Worm (Caenorhabditis elegans) whole organism, young adult: ENCODE results near the gene M01A8.1.

Experiments used
- B0336.3 ChIP-seq: fragments of 200-800 bp; sonication (Bioruptor generic); IDR thresholded peaks from 2 replicates; pipeline ENCODE4 v1.3.6; 2022; ENCODE audit warnings: missing genetic modification characterization, missing compliant biosample characterization
- C06A6.2 ChIP-seq: fragments of 200-800 bp; sonication (Bioruptor generic); conservative IDR thresholded peaks from 2 replicates; pipeline ENCODE4 v1.3.6; 2022; ENCODE audit warnings: missing genetic modification characterization, missing compliant biosample characterization
- C17E4.6 ChIP-seq: fragments of 200-800 bp; sonication (Bioruptor generic); IDR thresholded peaks from 2 replicates; pipeline ENCODE4 v1.3.6; 2022; ENCODE audit warnings: missing genetic modification reagents, missing genetic modification characterization, missing compliant biosample characterization
- D2030.7 ChIP-seq: fragments of 200-800 bp; sonication (Bioruptor generic); IDR thresholded peaks from 2 replicates; pipeline ENCODE4 v1.3.6; 2022; ENCODE audit warnings: missing genetic modification reagents, missing genetic modification characterization, missing compliant biosample characterization
- F10E7.11 ChIP-seq: sonication (generic microtip); optimal IDR thresholded peaks from 2 replicates; lab custom pipeline; 2017; ENCODE audit warnings: mild to moderate bottlenecking, missing genetic modification characterization, moderate library complexity, missing compliant biosample characterization
- F33H1.4 ChIP-seq: fragments of 200-800 bp; sonication (Bioruptor generic); IDR thresholded peaks from 2 replicates; pipeline ENCODE4 v1.3.6; 2022; ENCODE audit warnings: missing genetic modification reagents, missing genetic modification characterization, missing compliant biosample characterization
- F49E8.2 ChIP-seq: sonication (generic microtip); optimal IDR thresholded peaks from 3 replicates; lab custom pipeline; 2017; ENCODE audit warnings: missing genetic modification characterization, mild to moderate bottlenecking, missing compliant biosample characterization, antibody characterized with exemption, moderate library complexity; ENCODE audit not compliant: insufficient read depth
- F52B5.7 ChIP-seq: sonication (generic microtip); optimal IDR thresholded peaks from 2 replicates; lab custom pipeline; 2016; ENCODE audit warnings: mild to moderate bottlenecking, missing genetic modification characterization, missing compliant biosample characterization
- F57A8.1 ChIP-seq: fragments of 200-800 bp; sonication (Bioruptor generic); optimal IDR thresholded peaks from 2 replicates; lab custom pipeline; 2018; ENCODE audit warnings: mild to moderate bottlenecking, missing genetic modification characterization, moderate library complexity, missing compliant biosample characterization
- K12H6.12 ChIP-seq: fragments of 200-800 bp; sonication (Bioruptor generic); optimal IDR thresholded peaks from 2 replicates; lab custom pipeline; 2018; ENCODE audit warnings: mild to moderate bottlenecking, missing genetic modification characterization, missing compliant biosample characterization
- Y53F4B.3 ChIP-seq: fragments of 200-800 bp; sonication (Bioruptor generic); IDR thresholded peaks from 2 replicates; pipeline ENCODE4 v1.3.6; 2022; ENCODE audit warnings: missing genetic modification reagents, missing genetic modification characterization, missing compliant biosample characterization
- Y56A3A.18 ChIP-seq: fragments of 200-800 bp; sonication (Bioruptor generic); IDR thresholded peaks from 2 replicates; pipeline ENCODE4 v1.3.6; 2022; ENCODE audit warnings: missing genetic modification reagents, missing genetic modification characterization, missing compliant biosample characterization
- ZK185.1 ChIP-seq: sonication (generic microtip); optimal IDR thresholded peaks from 2 replicates; lab custom pipeline; 2016; ENCODE audit warnings: mild to moderate bottlenecking, missing genetic modification characterization, missing compliant biosample characterization; ENCODE audit not compliant: poor library complexity, severe bottlenecking
- akir-1 ChIP-seq: fragments of 200-800 bp; sonication (Bioruptor generic); optimal IDR thresholded peaks from 2 replicates; lab custom pipeline; 2018; ENCODE audit warnings: mild to moderate bottlenecking, missing genetic modification characterization, moderate library complexity, missing compliant biosample characterization
- athp-1 ChIP-seq: sonication (generic microtip); optimal IDR thresholded peaks from 2 replicates; lab custom pipeline; 2017; ENCODE audit warnings: mild to moderate bottlenecking, missing genetic modification characterization, missing compliant biosample characterization
- attf-5 ChIP-seq: fragments of 200-800 bp; sonication (Bioruptor generic); optimal IDR thresholded peaks from 2 replicates; lab custom pipeline; 2018; ENCODE audit warnings: mild to moderate bottlenecking, missing genetic modification characterization, missing compliant biosample characterization
- ccch-3 ChIP-seq: fragments of 200-800 bp; sonication (Bioruptor generic); optimal IDR thresholded peaks from 2 replicates; lab custom pipeline; 2018; ENCODE audit warnings: mild to moderate bottlenecking, missing genetic modification characterization, missing compliant biosample characterization
- cebp-2 ChIP-seq: fragments of 200-800 bp; sonication (Bioruptor generic); IDR thresholded peaks from 2 replicates; pipeline ENCODE4 v1.3.6; 2022; ENCODE audit warnings: missing genetic modification characterization, missing compliant biosample characterization
- ceh-100 ChIP-seq: fragments of 200-800 bp; sonication (Bioruptor generic); IDR thresholded peaks from 2 replicates; pipeline ENCODE4 v1.3.6; 2022; ENCODE audit warnings: missing genetic modification reagents, missing genetic modification characterization, missing compliant biosample characterization
- chd-7 ChIP-seq: sonication (generic microtip); optimal IDR thresholded peaks from 2 replicates; lab custom pipeline; 2016; ENCODE audit warnings: mild to moderate bottlenecking, missing genetic modification characterization, moderate library complexity, missing compliant biosample characterization
- die-1 ChIP-seq: sonication (generic microtip); optimal IDR thresholded peaks from 2 replicates; lab custom pipeline; 2016; ENCODE audit warnings: missing genotype, mild to moderate bottlenecking, missing genetic modification characterization, missing compliant biosample characterization
- dox-1 ChIP-seq: fragments of 200-800 bp; sonication (Bioruptor generic); IDR thresholded peaks from 2 replicates; pipeline ENCODE4 v1.3.6; 2022; ENCODE audit warnings: missing genetic modification reagents, missing genetic modification characterization, missing compliant biosample characterization
- dpff-1 ChIP-seq: sonication (generic microtip); optimal IDR thresholded peaks from 2 replicates; lab custom pipeline; 2017; ENCODE audit warnings: mild to moderate bottlenecking, missing genetic modification characterization, missing compliant biosample characterization
- dpl-1 ChIP-seq: fragments of 150-350 bp; optimal IDR thresholded peaks from 2 replicates; lab custom pipeline; 2014; ENCODE audit warnings: missing biosample characterization, missing genetic modification reagents, missing genetic modification characterization
- efl-1 ChIP-seq: fragments of 150-350 bp; optimal IDR thresholded peaks from 2 replicates; lab custom pipeline; 2014; ENCODE audit warnings: missing biosample characterization, missing genetic modification reagents, missing genetic modification characterization
- ekl-4 ChIP-seq: fragments of 200-800 bp; sonication (Bioruptor generic); IDR thresholded peaks from 2 replicates; pipeline ENCODE4 v1.3.6; 2022; ENCODE audit warnings: missing genetic modification reagents, missing genetic modification characterization, missing compliant biosample characterization
- gei-17 ChIP-seq: fragments of 200-800 bp; sonication (Bioruptor generic); optimal IDR thresholded peaks from 2 replicates; lab custom pipeline; 2018; ENCODE audit warnings: mild to moderate bottlenecking, missing genetic modification characterization, missing compliant biosample characterization
- hlh-12 ChIP-seq: sonication (generic microtip); optimal IDR thresholded peaks from 2 replicates; lab custom pipeline; 2016; ENCODE audit warnings: missing genetic modification characterization, missing compliant biosample characterization
- let-607 ChIP-seq, 2 experiments: fragments of 200-800 bp in 1 of 2; sonication (Bioruptor generic) in 1 of 2; sonication (generic microtip) in 1 of 2; optimal IDR thresholded peaks; 2 replicates each; lab custom pipeline; 2016 to 2018; ENCODE audit warnings: mild to moderate bottlenecking in 2 of 2, missing compliant biosample characterization in 2 of 2, missing genetic modification characterization in 2 of 2, moderate library complexity in 2 of 2, missing genotype in 1 of 2
- lin-35 ChIP-seq, 3 experiments: fragments of 150-350 bp in 2 of 3; sonication (generic microtip) in 1 of 3; optimal IDR thresholded peaks; 2 replicates each; lab custom pipeline; 2014 to 2018; ENCODE audit warnings: missing biosample characterization in 3 of 3, missing genetic modification characterization in 3 of 3, missing genetic modification reagents in 3 of 3
- lsl-1 ChIP-seq: fragments of 200-800 bp; sonication (Bioruptor generic); optimal IDR thresholded peaks from 2 replicates; lab custom pipeline; 2018; ENCODE audit warnings: mild to moderate bottlenecking, missing genetic modification characterization, moderate library complexity, missing compliant biosample characterization
- madf-3 ChIP-seq: fragments of 200-800 bp; sonication (Bioruptor generic); IDR thresholded peaks from 2 replicates; pipeline ENCODE4 v1.3.6; 2022; ENCODE audit warnings: missing genetic modification reagents, missing genetic modification characterization, missing compliant biosample characterization
- madf-8 ChIP-seq: fragments of 200-800 bp; sonication (Bioruptor generic); conservative IDR thresholded peaks from 2 replicates; pipeline ENCODE4 v1.3.6; 2022; ENCODE audit warnings: missing genetic modification reagents, missing genetic modification characterization, missing compliant biosample characterization
- mcd-1 ChIP-seq: fragments of 200-800 bp; sonication (Bioruptor generic); IDR thresholded peaks from 2 replicates; pipeline ENCODE4 v1.3.6; 2022; ENCODE audit warnings: missing genetic modification reagents, missing genetic modification characterization, missing compliant biosample characterization
- nfya-2 ChIP-seq: fragments of 200-800 bp; sonication (Bioruptor generic); IDR thresholded peaks from 2 replicates; pipeline ENCODE4 v1.3.6; 2022; ENCODE audit warnings: missing genetic modification reagents, missing genetic modification characterization, missing compliant biosample characterization
- nfyb-1 ChIP-seq: fragments of 200-800 bp; sonication (Bioruptor generic); IDR thresholded peaks from 2 replicates; pipeline ENCODE4 v1.3.6; 2022; ENCODE audit warnings: missing genetic modification reagents, missing genetic modification characterization, missing compliant biosample characterization
- nhr-27 ChIP-seq: fragments of 200-800 bp; sonication (Bioruptor generic); optimal IDR thresholded peaks from 2 replicates; lab custom pipeline; 2018; ENCODE audit warnings: mild to moderate bottlenecking, missing genetic modification characterization, moderate library complexity, missing compliant biosample characterization
- nhr-80 ChIP-seq: sonication (generic microtip); optimal IDR thresholded peaks from 2 replicates; lab custom pipeline; 2016; ENCODE audit warnings: missing genetic modification characterization, missing compliant biosample characterization
- nhr-90 ChIP-seq: sonication (generic microtip); optimal IDR thresholded peaks from 2 replicates; lab custom pipeline; 2016; ENCODE audit warnings: missing genotype, mild to moderate bottlenecking, missing genetic modification characterization, missing compliant biosample characterization
- pbrm-1 ChIP-seq: fragments of 200-800 bp; sonication (Bioruptor generic); IDR thresholded peaks from 2 replicates; pipeline ENCODE4 v1.3.6; 2022; ENCODE audit warnings: missing genetic modification reagents, missing genetic modification characterization, missing compliant biosample characterization
- pha-4 ChIP-seq: fragments of 150-350 bp; sonication (generic microtip); optimal IDR thresholded peaks from 2 replicates; lab custom pipeline; 2014; ENCODE audit warnings: missing biosample characterization, missing genetic modification reagents, missing genetic modification characterization
- rcor-1 ChIP-seq: fragments of 200-800 bp; sonication (Bioruptor generic); IDR thresholded peaks from 2 replicates; pipeline ENCODE4 v1.3.6; 2022; ENCODE audit warnings: missing genetic modification reagents, missing genetic modification characterization, missing compliant biosample characterization
- rpc-1 ChIP-seq, 2 experiments: fragments of 150-350 bp in 1 of 2; sonication (generic microtip) in 1 of 2; optimal IDR thresholded peaks; 2 replicates each; lab custom pipeline; 2014 to 2018; ENCODE audit warnings: missing biosample characterization in 1 of 2, missing genetic modification characterization in 1 of 2, missing genetic modification reagents in 1 of 2, missing genotype in 1 of 2
- tlf-1 ChIP-seq: fragments of 200-800 bp; sonication (Bioruptor generic); optimal IDR thresholded peaks from 2 replicates; lab custom pipeline; 2018; ENCODE audit warnings: mild to moderate bottlenecking, missing genetic modification characterization, missing compliant biosample characterization
- unc-62 ChIP-seq: fragments of 150-350 bp; optimal IDR thresholded peaks from 2 replicates; lab custom pipeline; 2014; ENCODE audit warnings: missing biosample characterization, missing genetic modification reagents, missing genetic modification characterization
- zfh-2 ChIP-seq: fragments of 200-800 bp; sonication (Bioruptor generic); conservative IDR thresholded peaks from 2 replicates; pipeline ENCODE4 v1.3.6; 2022; ENCODE audit warnings: missing genetic modification reagents, missing genetic modification characterization, missing compliant biosample characterization
- ztf-18 ChIP-seq: sonication (generic microtip); optimal IDR thresholded peaks from 2 replicates; lab custom pipeline; 2016; ENCODE audit warnings: missing genotype, mild to moderate bottlenecking, missing genetic modification characterization, missing compliant biosample characterization

Gene M01A8.1

ce11 chrIII:9228190-9228589 is 28.9 kb upstream of the M01A8.1 start (continued):
- TF ChIP-seq F49E8.2 (tag; lab: Kevin White, UChicago) (no peak), rcor-1 (GFP tag; lab: Robert Waterston, UW) (no peak), lsl-1 (no peak), B0336.3 (GFP tag; lab: Robert Waterston, UW) (peak; percentile 35; the same call in 1 of the 2 replicates), athp-1 (tag; lab: Kevin White, UChicago) (no peak), mcd-1 (GFP tag; lab: Robert Waterston, UW) (peak; percentile 79), die-1 (tag; lab: Kevin White, UChicago) (no peak), ZK185.1 (peak; percentile 22), nhr-27 (tag; lab: Kevin White, UChicago) (no peak), efl-1 (GFP tag; lab: Kevin White, UChicago) (peak; percentile 84), ztf-18 (tag; lab: Kevin White, UChicago) (no peak), attf-5 (GFP tag; lab: Kevin White, UChicago) (peak; percentile 1), tlf-1 (GFP tag; lab: Kevin White, UChicago) (no peak), hlh-12 (tag; lab: Kevin White, UChicago) (no peak), F57A8.1 (no peak), dpl-1 (peak; percentile 57), nhr-80 (peak; percentile 20), dox-1 (0 out of 2 replicates have a peak, but pooled peaks have one; percentile 3), C17E4.6 (GFP tag; lab: Robert Waterston, UW) (no peak), madf-3 (GFP tag; lab: Robert Waterston, UW) (no peak), Y53F4B.3 (GFP tag; lab: Robert Waterston, UW) (no peak), D2030.7 (GFP tag; lab: Robert Waterston, UW) (0 out of 2 replicates have a peak, but pooled peaks have one; percentile 30), nfyb-1 (GFP tag; lab: Robert Waterston, UW) (no peak), nfya-2 (no peak), let-607 (tag; optimal IDR thresholded peaks at IDR 0.05; lab: Kevin White, UChicago) (no peak), ekl-4 (GFP tag; lab: Robert Waterston, UW) (no peak), akir-1 (GFP tag; lab: Kevin White, UChicago) (no peak), F52B5.7 (no peak), ccch-3 (GFP tag; lab: Kevin White, UChicago) (no peak)

ce11 chrIII:9228722-9229121 is 28.3 kb upstream of the M01A8.1 start, which contains the start of gene rnr-1:
TSS of gene rnr-1 (minus strand) at chrIII:9228798.
- TF ChIP-seq nfya-2: no peak
- TF ChIP-seq nhr-90 (tag; lab: Kevin White, UChicago): no peak
- TF ChIP-seq C06A6.2 (GFP tag; lab: Robert Waterston, UW): no peak
- no peak for TF ChIP-seq ceh-100 (GFP tag; lab: Robert Waterston, UW)
- TF ChIP-seq nhr-27 (tag; lab: Kevin White, UChicago): no peak
- TF ChIP-seq pha-4 (tag; lab: Kevin White, UChicago): no peak
- TF ChIP-seq F33H1.4 (GFP tag; lab: Robert Waterston, UW): peak; percentile 97
- peak; percentile 39; the same call in 1 of the 2 replicates for TF ChIP-seq pbrm-1 (GFP tag; lab: Robert Waterston, UW)
- no peak for TF ChIP-seq Y56A3A.18 (GFP tag; lab: Robert Waterston, UW)
- TF ChIP-seq attf-5 (GFP tag; lab: Kevin White, UChicago): no peak
- no peak for TF ChIP-seq K12H6.12
- no peak for TF ChIP-seq lin-35 (GFP tag; optimal IDR thresholded peaks at IDR 0.05; lab: Kevin White, UChicago)
- no peak for TF ChIP-seq cebp-2 (GFP tag; lab: Robert Waterston, UW)
- TF ChIP-seq dpff-1 (tag; lab: Kevin White, UChicago): no peak
- TF ChIP-seq ztf-18 (tag; lab: Kevin White, UChicago): no peak
- peak; percentile 6; the same call in 1 of the 2 replicates for TF ChIP-seq Y53F4B.3 (GFP tag; lab: Robert Waterston, UW)
- peak; percentile 22; the same call in 1 of the 2 replicates for TF ChIP-seq B0336.3 (GFP tag; lab: Robert Waterston, UW)
- TF ChIP-seq F52B5.7: no peak
- no peak for TF ChIP-seq ekl-4 (GFP tag; lab: Robert Waterston, UW)
- TF ChIP-seq F10E7.11 (tag; lab: Kevin White, UChicago): no peak
- no peak for TF ChIP-seq die-1 (tag; lab: Kevin White, UChicago)
- no peak for TF ChIP-seq unc-62 (GFP tag; lab: Kevin White, UChicago)
- no peak for TF ChIP-seq gei-17
- no peak for TF ChIP-seq zfh-2 (GFP tag; lab: Robert Waterston, UW)
- TF ChIP-seq madf-8: peak; percentile 90
- no peak for TF ChIP-seq rpc-1 (optimal IDR thresholded peaks at IDR 0.05; lab: Kevin White, UChicago)
- TF ChIP-seq rpc-1 (tag; optimal IDR thresholded peaks at IDR 0.05; lab: Kevin White, UChicago): no peak
- 0 out of 2 replicates have a peak, but pooled peaks have one; percentile 33 for TF ChIP-seq rcor-1 (GFP tag; lab: Robert Waterston, UW)
- no peak for TF ChIP-seq chd-7 (tag; lab: Kevin White, UChicago)
